Fruit fly (Drosophila melanogaster): Measurements from ENCODE around the gene waw.

Gene waw

DNA sequence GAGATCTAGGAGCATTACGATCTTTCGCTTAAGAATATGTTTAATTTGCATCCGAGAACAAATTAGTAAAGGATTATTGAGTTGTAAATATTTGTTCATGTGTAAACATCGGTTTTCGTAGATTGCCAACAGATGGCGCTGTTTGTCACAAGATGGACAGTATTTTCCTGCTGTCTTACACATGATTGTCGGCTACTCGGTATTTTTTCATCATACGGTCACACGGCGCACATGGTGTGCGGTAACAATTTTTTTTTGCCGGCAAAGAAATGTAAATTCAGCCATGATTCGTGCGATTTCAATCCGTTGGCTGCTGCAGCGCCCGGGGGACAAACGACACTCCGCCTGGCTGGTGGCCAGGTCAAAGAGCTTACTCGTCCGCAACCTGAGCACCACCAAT, at the start of gene waw, which contains the start of gene bbx:
TSS of gene waw (plus strand) at position 151 of the 400 bp plus-strand sequence.
TSS of gene bbx (plus strand) at position 151 of the 400 bp plus-strand sequence.
- TF ChIP-seq noc (tag; optimal IDR thresholded peaks at IDR 0.05) = no peak

DNA sequence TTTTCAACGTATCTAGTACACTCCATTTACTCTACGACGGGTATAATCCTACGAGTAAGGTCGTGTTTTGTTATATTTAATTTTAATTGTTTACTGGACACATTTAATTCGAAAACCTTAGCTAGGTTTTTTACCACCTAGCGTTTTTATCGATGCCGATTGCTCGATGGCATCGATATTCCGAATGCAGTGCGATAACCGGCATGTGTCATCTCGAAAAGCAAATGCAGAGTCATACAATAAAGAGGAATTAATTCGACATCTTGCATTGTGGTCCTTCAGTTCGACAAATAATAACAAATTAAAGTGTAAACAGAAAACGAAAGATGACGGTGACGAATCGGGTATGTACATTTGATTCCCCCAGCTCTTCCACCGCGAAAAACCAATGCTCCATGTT, 47.0 kb upstream of the waw start, which contains the start of gene Rpt6:
TSS of gene Rpt6 (plus strand) at position 201 of the 400 bp plus-strand sequence.
- TF ChIP-seq noc (tag; optimal IDR thresholded peaks at IDR 0.05) = no peak

DNA sequence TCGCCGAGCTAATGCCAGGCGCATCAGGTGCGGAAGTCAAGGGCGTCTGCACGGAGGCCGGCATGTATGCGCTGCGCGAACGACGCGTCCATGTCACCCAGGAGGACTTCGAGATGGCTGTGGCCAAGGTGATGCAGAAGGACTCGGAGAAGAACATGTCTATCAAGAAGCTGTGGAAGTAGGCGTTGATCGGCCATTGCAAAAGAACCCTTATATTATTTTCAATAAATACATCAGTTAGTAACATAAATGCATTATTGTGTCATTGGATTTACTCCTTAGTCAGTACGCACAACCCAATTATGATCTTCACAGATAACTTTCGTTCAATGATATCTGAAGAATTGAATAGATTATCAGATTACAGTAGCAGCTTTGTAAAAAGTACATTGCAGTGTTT, 45.4 kb upstream of the waw start, which contains the start of gene CG1801:
TSS of gene CG1801 (minus strand) at position 101 of the 400 bp plus-strand sequence.
- TF ChIP-seq noc (tag; optimal IDR thresholded peaks at IDR 0.05) = no peak

dm6 chrX:21319202-21319772, 43.5 kb upstream of the waw start, which contains the start of the genes SLIRP1 and anox:
Gene SLIRP1 (minus strand): TSS chrX:21319296.
Gene anox (minus strand): TSS chrX:21319296.
- TF ChIP-seq noc (tag; optimal IDR thresholded peaks at IDR 0.05) = peak; percentile 90

dm6 chrX:21322289-21322981, 40.4 kb upstream of the waw start:
- TF ChIP-seq noc (tag; optimal IDR thresholded peaks at IDR 0.05) = no peak

- no peak for TF ChIP-seq noc (tag; optimal IDR thresholded peaks at IDR 0.05)
Measured at dm6 chrX:21323171-21323695, 39.6 kb upstream of the waw start.

DNA sequence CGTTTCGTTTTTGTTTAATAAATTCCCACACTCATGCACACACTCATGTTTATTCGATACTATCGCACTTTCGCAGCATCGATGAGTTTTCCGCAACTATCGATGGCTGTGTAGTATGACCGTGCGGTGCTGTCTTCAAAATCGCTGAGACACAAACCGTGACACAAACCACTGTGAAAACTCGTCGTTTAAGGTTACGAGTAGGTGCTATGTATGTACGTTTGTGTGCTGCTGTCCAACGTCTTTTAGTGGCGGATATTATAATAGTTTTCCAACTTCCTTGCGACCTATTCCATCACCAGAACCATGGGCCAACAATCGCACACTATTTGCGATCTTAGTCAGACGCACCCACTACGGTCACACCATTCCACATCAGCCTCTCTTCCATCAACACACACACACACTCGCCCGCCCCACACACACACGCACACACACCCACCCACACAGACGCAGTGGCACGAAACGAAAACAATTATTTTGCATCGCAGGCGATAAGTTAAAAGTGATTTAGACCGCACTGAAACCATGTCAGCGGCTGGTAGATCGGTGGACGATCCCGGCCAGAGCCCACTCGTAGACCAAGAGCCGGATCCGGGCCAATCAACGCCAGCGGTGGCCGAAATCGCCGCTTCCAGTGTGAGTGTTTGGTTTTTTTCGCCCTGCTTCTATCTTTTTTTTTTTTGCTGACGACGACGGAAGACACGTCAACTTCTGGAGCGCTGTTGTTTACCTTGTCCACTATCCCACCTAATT, 38.7 kb upstream of the waw start, which contains the start of the genes Dd and CG1486:
TSS of gene Dd (minus strand) at position 77 of the 756 bp plus-strand sequence.
TSS of gene CG1486 (plus strand) at position 114 of the 756 bp plus-strand sequence.
- no peak for TF ChIP-seq noc (tag; optimal IDR thresholded peaks at IDR 0.05)

DNA sequence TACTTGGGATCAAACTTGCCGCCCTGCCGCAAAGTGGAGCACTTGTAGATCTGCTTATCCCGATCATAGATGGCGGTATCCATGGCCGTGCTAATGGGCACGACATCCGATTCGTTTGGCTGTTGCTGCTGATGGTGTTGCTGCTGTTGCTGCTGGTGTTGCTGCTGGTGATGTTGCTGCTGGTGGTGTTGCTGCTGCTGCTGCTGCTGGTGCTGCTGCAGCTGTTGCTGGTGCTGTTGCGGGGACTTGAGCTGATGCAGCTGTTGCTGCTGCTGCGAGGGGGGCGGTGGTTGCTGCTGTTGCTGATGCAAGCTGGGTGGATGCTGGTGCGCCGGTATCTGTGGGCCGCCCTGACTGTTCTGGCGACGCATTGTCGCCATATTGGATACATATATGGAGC, 29.7 kb upstream of the waw start:
- TF ChIP-seq noc (tag; optimal IDR thresholded peaks at IDR 0.05) = no peak

DNA sequence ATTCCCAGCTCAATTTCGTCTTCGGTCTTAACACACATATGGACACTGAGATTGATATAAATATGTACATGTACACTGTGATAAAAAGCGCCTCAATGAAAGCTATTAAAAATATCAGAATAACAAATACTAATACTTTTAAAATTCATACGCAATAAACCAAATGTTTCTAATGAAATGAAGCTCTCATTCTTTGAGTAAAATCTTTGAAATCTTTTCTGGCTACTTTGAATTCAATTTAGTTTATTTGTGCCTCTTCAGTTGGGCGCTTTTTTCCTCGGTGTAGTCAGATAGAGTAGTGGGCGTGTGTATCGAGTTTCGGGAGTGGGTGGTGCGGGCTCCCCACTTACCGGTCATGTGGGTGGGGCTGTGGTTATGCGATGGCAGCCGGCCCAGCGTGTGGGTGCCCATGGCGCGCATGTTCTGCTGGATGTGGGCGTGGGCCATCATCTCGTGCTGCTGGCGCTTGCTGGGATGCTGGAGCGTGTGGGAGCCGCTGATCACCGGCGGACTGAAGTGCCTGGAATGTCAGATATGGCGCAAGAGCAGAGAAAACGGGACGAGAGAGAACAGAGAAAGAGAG, 28.2 kb upstream of the waw start:
- TF ChIP-seq noc (tag; optimal IDR thresholded peaks at IDR 0.05) = no peak

DNA sequence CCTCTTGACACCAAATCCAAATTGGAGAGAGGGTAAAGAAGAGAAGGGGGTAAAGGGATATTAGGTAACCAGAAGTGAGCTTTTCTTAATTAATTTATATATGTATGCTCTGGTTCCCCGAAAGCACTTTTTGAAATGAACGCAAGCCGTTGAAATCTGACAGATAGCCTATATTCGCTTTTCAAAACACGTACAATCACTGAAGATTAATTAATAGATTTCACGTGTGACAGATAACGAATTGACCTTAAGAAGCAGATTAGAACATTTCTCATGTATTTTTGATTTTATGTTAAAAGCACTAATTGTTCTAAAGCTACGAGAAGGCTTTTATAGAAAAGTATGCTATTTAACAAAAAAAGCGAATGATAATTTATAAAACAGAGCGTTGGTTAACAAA, 25.8 kb upstream of the waw start:
- peak; percentile 10 for TF ChIP-seq noc (tag; optimal IDR thresholded peaks at IDR 0.05)

DNA sequence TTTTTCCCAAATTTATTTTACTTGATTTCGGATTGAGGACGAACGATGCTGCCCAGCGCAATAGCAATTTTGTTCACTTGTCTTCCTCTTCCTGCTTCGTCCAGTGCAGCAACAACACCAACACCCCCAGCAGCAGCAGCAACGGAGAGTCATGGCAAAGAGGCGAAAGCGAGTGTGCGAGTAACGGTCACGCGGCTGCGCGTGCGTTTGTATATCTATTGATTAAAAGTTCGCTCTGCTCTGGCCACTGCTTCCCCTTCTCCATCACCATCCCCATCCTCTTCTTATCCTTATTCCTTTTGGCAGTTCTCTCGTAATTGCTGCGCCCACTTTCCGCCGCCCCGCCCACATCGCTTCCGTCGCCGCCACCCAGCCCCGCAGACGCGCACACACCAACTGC, 24.7 kb upstream of the waw start:
- no peak for TF ChIP-seq noc (tag; optimal IDR thresholded peaks at IDR 0.05)

DNA sequence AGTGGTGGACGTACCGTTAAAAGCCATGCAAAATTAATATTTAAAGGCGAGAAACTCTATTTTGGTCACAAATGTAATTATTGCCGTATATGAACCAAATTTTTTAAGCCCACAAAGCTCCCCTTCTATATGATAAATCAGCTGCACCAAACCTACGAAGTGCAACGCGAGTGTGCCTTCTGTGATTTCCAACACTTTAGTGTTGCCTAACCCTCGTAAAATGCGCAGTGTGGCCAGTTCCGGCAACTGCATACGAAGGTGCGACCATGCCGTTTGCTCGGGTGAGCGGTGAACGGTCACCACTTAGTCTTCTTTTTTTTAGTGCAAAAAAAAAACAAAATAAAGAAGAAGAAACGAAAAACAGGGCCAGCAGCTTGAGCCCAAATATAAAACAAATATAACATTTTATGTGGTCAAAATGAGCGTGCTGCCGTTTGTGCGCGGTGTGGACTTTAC, 23.3 kb upstream of the waw start, which contains the start of the genes tty and fliI:
TSS of gene tty (minus strand) at position 201 of the 456 bp plus-strand sequence.
TSS of gene fliI (plus strand) at position 266 of the 456 bp plus-strand sequence.
- peak; percentile 60 for TF ChIP-seq noc (tag; optimal IDR thresholded peaks at IDR 0.05)

DNA sequence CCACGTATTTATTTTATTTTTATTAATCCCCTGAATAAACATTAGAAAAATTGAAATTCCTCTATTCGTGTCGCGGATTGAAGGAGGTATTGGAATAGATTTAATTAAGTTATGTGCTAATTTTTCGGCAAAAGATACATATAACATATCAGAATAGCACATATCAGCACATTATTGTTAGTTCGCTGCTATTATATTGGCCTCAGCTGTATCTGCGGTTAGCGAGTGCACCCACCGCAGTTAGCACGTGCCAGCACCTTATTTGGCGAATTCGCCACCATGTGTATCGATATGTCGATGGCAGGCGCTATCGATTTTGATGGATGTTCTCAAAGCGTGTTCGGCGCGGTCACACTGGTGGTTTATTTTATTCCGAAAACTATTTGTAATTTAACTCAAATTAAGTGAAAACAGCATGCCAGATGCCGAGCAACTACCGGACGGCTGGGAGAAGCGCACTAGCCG, 17.8 kb upstream of the waw start, which contains the start of gene dod:
TSS of gene dod (plus strand) at position 323 of the 465 bp plus-strand sequence.
- TF ChIP-seq noc (tag; optimal IDR thresholded peaks at IDR 0.05) = peak; percentile 29

DNA sequence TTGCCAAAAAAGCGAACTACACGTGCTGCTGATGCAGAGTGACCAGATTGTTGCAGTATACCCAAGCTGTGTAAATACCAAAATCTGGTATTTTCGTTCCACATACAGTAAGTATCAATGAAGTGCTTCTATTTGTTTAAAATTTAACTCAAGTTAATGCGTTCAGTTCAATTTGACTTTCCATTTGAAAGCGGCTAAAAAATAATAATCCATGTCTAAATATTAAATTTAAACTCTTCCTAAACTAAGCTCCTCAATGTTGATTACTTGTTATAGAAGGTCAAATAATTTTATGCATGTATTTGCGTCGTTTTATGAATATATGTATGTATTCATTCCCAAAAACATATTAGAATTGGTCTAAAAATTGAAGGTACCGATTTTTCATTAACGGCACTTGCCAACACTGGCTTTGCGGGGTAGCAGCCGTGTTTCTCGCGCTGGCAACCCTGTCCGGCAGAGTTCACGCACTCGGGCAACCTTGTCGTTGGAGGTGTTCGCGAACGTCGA, 13.0 kb upstream of the waw start, which contains the start of the genes peng and sol:
TSS of gene peng (minus strand) at position 44 of the 510 bp plus-strand sequence.
TSS of gene sol (plus strand) at position 481 of the 510 bp plus-strand sequence.
- peak; percentile 67 for TF ChIP-seq noc (tag; optimal IDR thresholded peaks at IDR 0.05)

Measured in whole organism, larva.